Worm (Caenorhabditis elegans) whole organism, dauer: ENCODE results near the gene T08H10.3.

Experiments used
- unc-62 ChIP-seq: sonication (generic microtip); optimal IDR thresholded peaks from 2 replicates; lab custom pipeline; 2017; ENCODE audit warnings: missing biosample characterization, missing genetic modification reagents, missing genetic modification characterization

The T08H10.3 gene

DNA sequence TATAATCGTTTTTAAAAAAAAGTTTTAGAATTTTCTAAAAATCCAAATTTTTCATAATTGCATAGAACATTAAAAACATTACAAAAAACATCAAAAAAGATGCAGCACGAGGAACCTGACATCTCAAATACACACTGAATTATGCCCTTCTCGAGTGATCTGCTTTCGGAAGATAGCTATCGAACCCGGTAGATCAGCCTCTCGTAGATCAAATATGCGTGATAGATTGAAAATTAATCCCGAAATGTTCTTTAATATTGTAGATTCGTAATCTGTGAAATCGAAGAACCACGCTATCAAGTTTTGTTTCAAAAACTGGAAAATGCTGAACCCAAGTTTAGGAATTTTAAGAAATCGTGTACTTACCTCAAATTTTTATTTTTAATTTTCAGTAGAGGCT lies 10.7 kb downstream of the T08H10.3 start:
- no peak for TF ChIP-seq unc-62 (GFP tag; lab: Kevin White, UChicago)

DNA sequence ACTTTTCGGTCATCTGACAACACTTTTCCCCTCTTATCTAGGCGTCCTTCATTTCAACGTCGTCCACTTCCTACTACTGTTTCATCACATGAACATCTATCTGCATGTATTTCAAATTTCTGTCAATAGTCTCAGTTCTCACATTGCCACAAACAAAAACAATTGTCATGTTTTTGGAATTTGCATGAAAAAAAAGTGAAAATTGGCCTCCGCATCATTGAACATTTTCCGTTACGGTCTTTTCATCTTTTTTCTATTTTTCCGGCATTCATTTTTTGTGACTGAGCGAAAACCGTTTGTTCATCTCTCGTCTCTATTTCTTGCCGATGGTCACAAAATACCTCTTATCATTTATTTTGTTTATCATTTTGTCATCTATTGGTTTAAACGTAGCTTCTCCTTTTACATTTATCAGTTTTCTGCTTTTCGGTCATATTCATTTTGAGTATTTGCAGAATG lies 11.9 kb downstream of the T08H10.3 start, which contains the start of gene exc-15:
exc-15 (plus strand) TSS at position 411 of the 459 bp plus-strand sequence.
- TF ChIP-seq unc-62 (GFP tag; lab: Kevin White, UChicago), result no peak

DNA sequence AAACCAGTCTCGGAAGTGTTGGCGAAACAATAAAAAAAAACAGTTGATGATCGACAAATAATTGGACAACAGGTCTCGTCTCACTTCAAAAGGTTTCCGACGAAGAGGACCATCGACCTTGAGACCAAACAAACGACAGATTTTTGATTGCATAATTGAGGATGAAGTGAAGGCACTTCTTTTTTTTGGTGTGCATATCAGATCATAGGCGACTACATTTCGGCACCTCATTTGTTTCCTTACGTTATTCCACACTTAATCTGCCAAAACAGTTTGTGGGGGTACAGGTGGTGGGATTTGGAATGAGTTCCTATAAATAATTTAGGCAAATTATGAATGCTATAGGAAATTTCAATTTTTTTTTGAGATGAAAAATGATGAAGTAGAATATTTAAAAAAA lies 15.5 kb downstream of the T08H10.3 start:
- TF ChIP-seq unc-62 (GFP tag; lab: Kevin White, UChicago), result no peak

DNA sequence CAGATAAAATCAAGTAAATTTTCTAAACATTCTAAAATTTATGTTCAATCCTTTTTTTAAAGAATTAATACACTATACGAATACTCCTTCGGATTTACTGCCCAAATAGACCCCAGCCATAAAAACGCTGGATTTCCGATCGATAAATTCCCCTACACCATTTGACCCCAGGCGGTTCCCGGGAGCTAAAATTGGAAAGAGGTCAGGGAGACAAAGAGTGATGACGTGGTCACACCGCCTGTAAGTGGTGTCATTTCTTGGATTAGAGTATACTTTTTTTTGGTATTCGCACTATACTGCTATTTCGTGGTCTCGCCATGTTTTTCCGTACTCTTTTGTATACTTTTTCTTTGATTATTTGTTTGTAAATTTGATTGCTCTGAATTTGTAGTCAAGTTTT lies 16.7 kb downstream of the T08H10.3 start:
- no peak for TF ChIP-seq unc-62 (GFP tag; lab: Kevin White, UChicago)

DNA sequence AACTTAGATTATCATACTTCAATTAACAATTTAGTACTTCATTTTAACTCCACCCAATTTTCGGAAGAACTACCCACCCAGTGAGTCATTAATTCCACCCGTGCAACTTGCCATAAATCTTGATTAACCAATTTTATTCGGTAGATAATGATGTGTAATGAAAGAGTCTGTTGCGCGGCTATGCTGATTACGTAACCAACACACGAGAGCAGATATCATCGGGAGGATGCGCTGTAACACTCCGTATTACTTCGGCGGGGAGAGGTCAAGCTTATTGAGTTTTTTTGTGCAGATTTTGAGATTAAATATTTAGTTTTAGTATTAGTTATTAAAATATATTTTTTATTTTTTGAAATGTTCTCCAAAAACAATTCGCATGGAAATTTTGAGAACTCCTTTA lies 17.8 kb downstream of the T08H10.3 start:
- no peak for TF ChIP-seq unc-62 (GFP tag; lab: Kevin White, UChicago)

DNA sequence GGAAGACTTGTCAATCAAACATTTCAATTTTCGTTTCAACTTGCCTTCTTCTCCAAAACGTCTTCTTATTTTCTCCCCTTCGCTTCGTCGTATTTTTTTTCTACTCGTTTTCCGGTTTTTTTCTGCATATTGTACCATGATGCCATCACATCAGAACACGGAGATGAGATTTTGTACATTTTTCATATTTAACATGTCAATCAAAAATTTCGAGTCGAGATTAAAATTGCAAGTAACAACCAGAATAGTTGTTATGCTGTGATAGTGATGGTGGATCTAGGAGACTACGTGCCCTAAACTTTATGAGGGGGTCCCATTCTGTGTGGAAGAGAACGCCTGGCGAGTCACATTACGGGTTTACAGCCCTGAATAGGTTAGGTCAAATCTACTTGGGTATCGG lies 18.7 kb downstream of the T08H10.3 start:
- TF ChIP-seq unc-62 (GFP tag; lab: Kevin White, UChicago), result no peak

DNA sequence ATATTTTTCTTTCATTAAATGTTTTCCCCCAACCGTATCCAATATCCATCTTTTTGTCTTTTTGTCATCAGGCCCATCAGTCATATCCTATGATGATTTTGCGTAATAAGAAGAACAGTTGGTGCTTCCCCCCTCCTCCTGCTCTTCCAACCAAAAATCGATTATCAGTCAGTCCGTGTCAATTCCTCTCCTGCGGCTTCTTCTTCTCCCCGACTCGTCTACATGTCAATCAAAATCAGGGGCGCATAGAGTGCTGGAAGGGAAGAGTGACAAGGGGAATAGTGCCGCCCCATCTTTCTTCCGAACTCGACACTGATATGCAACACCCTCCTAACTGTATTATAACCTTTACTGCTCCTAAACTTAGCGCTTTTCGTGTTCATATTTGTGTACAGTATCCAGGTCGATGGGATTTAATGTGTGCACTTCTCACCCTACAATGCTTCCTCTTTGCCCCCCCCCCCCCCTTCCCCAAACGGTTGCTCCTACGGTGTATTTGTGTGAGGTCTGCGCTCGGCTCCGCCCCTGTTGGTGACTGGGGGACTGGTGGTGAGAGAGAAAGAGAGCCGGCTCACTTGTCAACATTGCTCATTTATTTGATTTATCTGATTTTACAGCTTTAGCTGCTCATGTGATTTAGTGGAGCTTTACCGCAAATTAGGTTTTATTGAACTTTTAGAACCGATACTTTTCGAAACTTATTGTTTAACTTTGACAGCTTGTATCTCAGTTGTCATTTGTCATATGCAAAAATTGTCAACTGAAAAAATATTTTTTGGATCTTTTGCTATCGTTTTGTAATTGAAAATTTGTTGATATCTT lies 20.3 kb downstream of the T08H10.3 start:
- no peak for TF ChIP-seq unc-62 (GFP tag; lab: Kevin White, UChicago)

DNA sequence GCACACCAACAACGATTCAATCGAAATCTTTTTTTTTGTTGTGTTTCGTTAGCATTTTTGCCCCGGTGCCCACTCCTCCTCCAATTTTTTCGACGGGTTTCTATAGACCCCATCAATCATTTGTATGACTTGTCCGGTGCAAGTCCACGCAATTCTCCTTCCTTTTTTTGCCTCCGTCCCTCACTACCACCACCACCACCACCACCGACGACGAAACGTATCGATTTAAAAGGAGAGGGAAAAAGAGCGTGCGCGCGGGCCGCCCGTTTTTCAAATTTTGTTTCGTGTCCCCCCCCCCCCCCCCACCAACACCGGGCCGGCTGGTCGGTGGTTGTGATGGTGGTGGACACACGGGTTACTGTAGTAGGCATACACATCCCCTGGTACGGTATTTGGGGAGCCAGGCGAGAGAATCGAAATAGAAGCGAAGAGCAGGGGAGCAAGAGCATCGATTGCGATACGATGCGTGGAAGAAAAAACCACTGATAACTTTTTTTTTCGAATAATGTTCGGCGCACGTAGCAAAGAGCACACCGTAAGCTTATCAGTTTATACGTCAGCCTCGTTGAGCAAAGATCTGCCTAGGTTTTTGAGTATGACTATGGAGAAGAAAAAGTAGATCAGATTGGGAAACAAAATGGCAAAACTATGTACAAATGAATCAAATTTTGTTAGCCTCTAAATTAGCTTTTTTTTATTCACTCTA lies 24.1 kb downstream of the T08H10.3 start:
- no peak for TF ChIP-seq unc-62 (GFP tag; lab: Kevin White, UChicago)

DNA sequence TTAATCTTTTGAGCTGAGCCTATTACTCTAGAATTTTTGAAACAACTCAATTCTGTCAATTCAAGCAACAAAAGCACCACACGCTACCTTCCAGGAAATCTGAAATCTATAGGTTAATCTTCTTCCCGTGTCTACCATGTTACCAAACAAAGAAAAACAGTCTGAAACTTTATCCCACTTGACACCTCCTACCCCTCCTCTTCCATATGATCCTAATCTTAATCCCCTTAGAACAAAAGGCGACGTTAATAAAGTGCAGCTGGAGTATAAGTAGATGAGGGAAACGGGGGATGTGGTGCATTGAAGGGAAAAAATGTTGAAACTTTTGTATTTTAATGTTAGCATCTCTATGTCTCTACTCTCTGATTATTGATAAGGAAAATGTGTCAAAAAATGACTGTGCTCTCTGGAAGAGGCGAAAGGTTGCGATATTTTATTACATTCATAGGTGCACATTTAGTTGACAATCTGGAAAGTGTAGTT lies 25.0 kb downstream of the T08H10.3 start:
- TF ChIP-seq unc-62 (GFP tag; lab: Kevin White, UChicago), result no peak

DNA sequence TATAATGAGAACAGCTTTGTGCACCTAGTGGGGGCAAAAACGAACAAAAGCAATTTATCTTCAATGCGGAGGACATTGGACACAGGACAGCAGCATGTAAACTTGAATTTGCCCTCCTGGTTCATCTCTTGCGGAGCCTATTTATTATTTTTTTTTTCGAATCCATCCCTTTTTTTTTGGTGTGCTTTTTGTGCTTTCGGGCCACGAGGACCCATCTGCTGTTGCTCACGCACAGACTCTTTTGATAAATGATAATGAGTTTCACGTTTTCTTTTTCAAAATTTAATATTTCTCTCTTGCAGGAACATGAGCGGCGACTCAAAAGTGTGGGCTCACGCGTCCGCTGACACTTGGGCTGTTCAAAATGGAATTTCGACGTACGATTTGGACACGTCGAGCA lies 26.0 kb downstream of the T08H10.3 start, which contains the start of gene unc-62:
unc-62 (plus strand) TSS at position 301 of the 400 bp plus-strand sequence.
- TF ChIP-seq unc-62 (GFP tag; lab: Kevin White, UChicago), result no peak

DNA sequence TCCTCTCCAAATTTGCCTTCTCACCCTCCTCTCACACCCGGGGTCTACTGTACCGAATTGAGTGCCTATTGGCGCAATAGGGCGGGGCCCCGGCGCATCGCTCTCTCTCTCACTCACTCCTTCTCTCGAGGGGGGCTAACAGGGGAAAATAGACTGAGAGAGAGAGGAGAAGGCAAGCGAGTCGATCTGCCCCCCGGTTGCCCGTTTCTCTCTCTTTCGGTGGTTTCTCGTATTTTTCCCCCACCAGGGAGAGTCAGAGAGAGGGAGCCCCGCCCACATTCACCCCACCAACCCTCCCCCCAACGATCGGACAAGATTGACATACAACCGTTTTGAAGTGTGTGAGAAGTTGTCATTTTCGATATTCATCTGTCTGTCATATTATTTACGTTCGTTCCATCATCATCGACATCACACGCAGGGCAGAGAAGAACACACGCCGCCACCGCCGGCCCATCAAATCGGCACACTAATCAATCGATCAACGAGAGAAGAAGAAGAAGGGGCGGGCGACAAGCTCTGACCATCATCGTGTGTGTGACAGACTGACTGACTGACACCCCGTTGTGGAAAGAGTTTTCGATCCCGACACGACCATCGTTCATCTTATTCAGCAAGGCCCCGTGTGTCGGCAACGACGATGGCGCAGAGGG lies 28.1 kb downstream of the T08H10.3 start:
- peak; percentile 67 for TF ChIP-seq unc-62 (GFP tag; lab: Kevin White, UChicago)

DNA sequence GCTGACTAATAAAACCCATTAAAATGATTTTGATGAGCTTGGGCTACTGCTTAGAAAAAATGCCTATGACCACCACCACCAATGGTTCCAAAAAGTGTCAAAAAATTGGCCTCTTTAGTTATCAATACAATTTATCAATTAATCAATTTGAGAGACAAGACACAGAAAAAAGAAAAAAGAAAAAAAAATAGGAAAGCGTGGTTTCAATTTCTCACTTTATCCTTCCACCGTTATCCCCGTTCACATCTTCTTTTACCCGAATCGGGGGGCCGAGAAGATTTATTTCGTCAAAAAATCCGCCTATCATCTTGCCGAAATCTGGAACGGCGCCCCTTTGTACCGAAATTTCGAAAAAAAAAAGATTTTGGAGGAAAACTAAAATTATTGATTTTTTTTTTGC lies 29.5 kb downstream of the T08H10.3 start:
- TF ChIP-seq unc-62 (GFP tag; lab: Kevin White, UChicago), result no peak

DNA sequence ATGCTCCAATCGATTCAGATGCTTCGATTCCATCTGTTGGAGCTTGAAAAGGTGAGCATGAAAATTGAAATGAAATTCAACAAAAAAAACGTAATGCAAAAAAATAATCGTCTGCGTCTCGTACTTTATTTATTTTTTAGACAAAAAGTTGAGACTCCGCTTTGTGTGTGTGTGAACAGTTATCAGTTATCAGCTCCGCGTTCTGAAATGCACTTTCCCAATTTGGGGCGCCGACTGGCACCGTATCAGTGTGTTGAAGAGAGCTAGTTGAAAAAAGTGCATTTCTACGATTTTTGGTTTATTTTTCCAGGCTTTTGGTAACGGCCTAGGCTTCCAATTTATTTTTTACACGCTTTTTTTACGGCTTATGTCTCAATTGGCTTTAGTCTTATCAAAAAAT lies 30.8 kb downstream of the T08H10.3 start:
- TF ChIP-seq unc-62 (GFP tag; lab: Kevin White, UChicago), result no peak

DNA sequence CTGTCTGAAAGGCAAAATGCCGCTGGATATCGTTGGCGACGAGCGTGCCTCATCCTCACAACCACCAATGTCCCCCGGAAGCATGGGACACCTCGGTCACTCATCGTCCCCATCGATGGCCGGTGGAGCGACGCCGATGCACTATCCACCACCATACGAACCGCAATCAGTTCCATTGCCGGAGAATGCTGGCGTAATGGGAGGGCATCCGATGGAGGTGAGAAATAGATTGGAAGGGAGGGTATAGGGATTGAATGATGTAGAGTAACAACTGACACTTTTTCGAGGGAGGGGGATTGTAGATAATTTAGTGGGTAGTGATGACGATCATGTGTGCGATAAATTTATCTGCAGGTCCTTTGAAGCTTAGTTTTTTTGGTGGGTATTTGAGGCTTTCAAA lies 31.5 kb downstream of the T08H10.3 start:
- TF ChIP-seq unc-62 (GFP tag; lab: Kevin White, UChicago), result no peak

DNA sequence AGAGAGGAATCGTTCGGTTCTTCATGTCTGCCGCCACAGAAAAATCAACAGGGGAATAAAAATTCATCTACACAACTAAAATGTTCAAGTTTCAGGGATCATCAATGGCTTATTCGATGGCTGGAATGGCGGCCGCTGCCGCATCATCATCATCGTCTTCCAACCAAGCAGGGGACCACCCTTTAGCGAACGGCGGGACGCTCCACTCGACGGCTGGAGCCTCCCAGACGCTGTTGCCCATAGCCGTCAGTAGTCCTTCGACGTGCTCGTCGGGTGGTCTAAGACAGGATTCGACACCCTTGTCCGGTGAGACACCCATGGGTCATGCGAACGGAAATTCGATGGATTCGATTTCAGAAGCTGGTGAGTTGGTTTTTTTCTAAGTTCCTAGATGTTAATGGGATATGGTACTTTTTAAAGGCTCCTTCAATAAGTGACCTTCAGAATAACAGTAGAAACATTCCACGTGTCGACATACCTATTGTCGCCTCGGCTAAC lies 32.8 kb downstream of the T08H10.3 start:
- TF ChIP-seq unc-62 (GFP tag; lab: Kevin White, UChicago), result no peak

DNA sequence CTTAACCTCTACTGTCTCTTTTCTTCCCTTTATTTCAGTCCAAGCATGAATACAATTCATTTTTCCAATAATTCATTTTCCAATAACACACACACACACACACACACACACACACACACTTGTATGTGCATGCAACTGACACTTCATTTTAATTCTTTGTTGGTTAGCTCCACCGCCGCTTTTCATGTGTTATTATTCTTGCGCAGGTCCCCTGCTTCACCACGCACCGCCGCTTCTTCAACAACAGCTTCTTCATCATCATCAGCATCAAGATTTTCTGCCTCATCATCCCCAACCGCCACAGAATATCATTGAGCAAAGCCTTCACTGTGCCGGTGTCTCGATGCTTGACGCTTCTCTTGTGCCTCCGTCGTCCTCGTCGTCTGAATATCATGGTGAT lies 33.3 kb downstream of the T08H10.3 start:
- TF ChIP-seq unc-62 (GFP tag; lab: Kevin White, UChicago), result no peak
